ENCODE assay signal across 7 fruit fly cellular contexts in the genomic region with DNA sequence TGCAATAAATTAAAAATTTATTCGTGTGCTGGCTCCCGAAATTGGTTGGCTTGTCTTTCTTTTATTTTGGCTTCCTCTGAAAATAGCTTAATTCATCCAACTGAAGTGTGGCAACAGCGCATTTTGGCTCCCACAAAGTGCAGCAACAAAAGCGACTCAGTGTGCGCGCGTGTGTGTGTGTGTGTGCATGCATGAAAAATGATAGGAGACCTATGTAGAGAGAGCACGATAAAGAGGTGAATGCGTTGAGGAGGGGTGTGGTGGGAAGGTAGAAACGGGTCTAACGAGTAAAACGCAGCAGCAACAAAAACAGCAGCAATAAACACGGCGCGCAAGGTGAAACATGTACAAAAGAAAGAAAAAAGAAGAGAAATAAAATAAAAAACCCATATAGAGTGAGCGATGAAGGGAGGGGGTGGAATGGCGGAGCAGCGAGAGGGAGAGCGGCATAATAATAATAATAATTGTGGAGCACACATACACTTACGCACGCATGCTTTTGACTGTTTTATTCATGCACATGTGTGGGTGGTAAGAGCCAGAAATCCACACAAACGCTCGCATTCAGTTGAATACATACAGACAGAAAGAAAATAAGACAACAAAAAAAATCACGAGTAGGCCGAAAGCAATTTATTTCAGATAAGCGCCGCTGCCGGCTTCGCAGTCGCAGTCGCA.
A peak's percentile ranks its signal among the peaks of the same experiment; 100 is the strongest.
TF ChIP-seq lines count a peak whose summit lies in the region.

No protein-coding gene starts in this region.

- no peak for TF ChIP-seq CTCF in whole organism, embryonic (GFP tag; optimal IDR thresholded peaks at IDR 0.05; lab: Kevin White, UChicago)

TF ChIP-seq in Kc167, 6 proteins besides CTCF, POLR2A, EP300 and RAD21:
- TF ChIP-seq h (optimal IDR thresholded peaks at IDR 0.05; lab: Kevin White, UChicago) (no peak), Myc (optimal IDR thresholded peaks at IDR 0.05; lab: Kevin White, UChicago) (no peak), psq (optimal IDR thresholded peaks at IDR 0.05; lab: Kevin White, UChicago) (peak; percentile 77)
TF ChIP-seq in Kc167: peak in this region for 1.

TF ChIP-seq in whole organism, 6 proteins besides CTCF, POLR2A, EP300 and RAD21:
- TF ChIP-seq EcR (GFP tag; optimal IDR thresholded peaks at IDR 0.05; lab: Kevin White, UChicago) (no peak), CG8478 (optimal IDR thresholded peaks at IDR 0.05; lab: Kevin White, UChicago) (peak; percentile 8)
TF ChIP-seq in whole organism: peak in this region for 1.

TF ChIP-seq in whole organism, adult, 20 proteins besides CTCF, POLR2A, EP300 and RAD21 (continues in another document):
- TF ChIP-seq cnc (optimal IDR thresholded peaks at IDR 0.05; lab: Kevin White, UChicago) = no peak
- peak; percentile 85 for TF ChIP-seq ovo (GFP tag; optimal IDR thresholded peaks at IDR 0.05; lab: Kevin White, UChicago)
- TF ChIP-seq CG11617 (GFP tag; optimal IDR thresholded peaks at IDR 0.05; lab: Kevin White, UChicago) = peak; percentile 67
- TF ChIP-seq CG7045 (GFP tag; optimal IDR thresholded peaks at IDR 0.05; lab: Kevin White, UChicago) = peak; percentile 47
- TF ChIP-seq Clk (GFP tag; optimal IDR thresholded peaks at IDR 0.05; lab: Kevin White, UChicago) = peak; percentile 39
- peak; percentile 40 for TF ChIP-seq CG7101 (tag; optimal IDR thresholded peaks at IDR 0.05; lab: Kevin White, UChicago)
- TF ChIP-seq CG33017 (tag; optimal IDR thresholded peaks at IDR 0.05; lab: Kevin White, UChicago) = peak; percentile 57
- peak; percentile 75 for TF ChIP-seq pad (GFP tag; optimal IDR thresholded peaks at IDR 0.05; lab: Kevin White, UChicago)
- no peak for TF ChIP-seq kay (GFP tag; lab: Kevin White, UChicago; ENCODE audit: borderline replicate concordance)
- peak; percentile 42 for TF ChIP-seq CG14711 (tag; optimal IDR thresholded peaks at IDR 0.05; lab: Kevin White, UChicago)
- peak; percentile 59 for TF ChIP-seq Crg-1 (GFP tag; optimal IDR thresholded peaks at IDR 0.05; lab: Kevin White, UChicago)
- peak; percentile 56 for TF ChIP-seq CG1620 (GFP tag; optimal IDR thresholded peaks at IDR 0.05; lab: Kevin White, UChicago)
- peak; percentile 86 for TF ChIP-seq CG12768 (GFP tag; optimal IDR thresholded peaks at IDR 0.05; lab: Kevin White, UChicago)
- peak; percentile 82 for TF ChIP-seq tj (GFP tag; optimal IDR thresholded peaks at IDR 0.05; lab: Kevin White, UChicago)
- TF ChIP-seq toe (GFP tag; optimal IDR thresholded peaks at IDR 0.05; lab: Kevin White, UChicago) = peak; percentile 59

TF ChIP-seq in whole organism, embryonic, 481 proteins besides CTCF, POLR2A, EP300 and RAD21 (continues in another document):
- TF ChIP-seq CG12219 (GFP tag; optimal IDR thresholded peaks at IDR 0.05; lab: Kevin White, UChicago) (no peak), Doc2 (GFP tag; IDR thresholded peaks at IDR 0.05; lab: Robert Waterston, UW) (no peak), jigr1 (GFP tag; IDR thresholded peaks at IDR 0.05; lab: Robert Waterston, UW) (no peak), CG16863 (GFP tag; optimal IDR thresholded peaks at IDR 0.05; lab: Kevin White, UChicago) (no peak), ems (GFP tag; optimal IDR thresholded peaks at IDR 0.05; lab: Kevin White, UChicago) (no peak), stc (GFP tag; IDR thresholded peaks at IDR 0.05; lab: Robert Waterston, UW) (no peak), tx (GFP tag; optimal IDR thresholded peaks at IDR 0.05; lab: Kevin White, UChicago) (no peak), dm (GFP tag; optimal IDR thresholded peaks at IDR 0.05; lab: Kevin White, UChicago) (no peak), odd (GFP tag; optimal IDR thresholded peaks at IDR 0.05; lab: Kevin White, UChicago) (no peak), CG43689 (GFP tag; IDR thresholded peaks at IDR 0.05; lab: Robert Waterston, UW) (no peak), br (optimal IDR thresholded peaks at IDR 0.05; lab: Kevin White, UChicago) (no peak), HLH4C (GFP tag; IDR thresholded peaks at IDR 0.05; lab: Robert Waterston, UW; ENCODE audit: partially characterized antibody) (no peak), sd (tag; optimal IDR thresholded peaks at IDR 0.05; lab: Kevin White, UChicago) (peak; percentile 74), CG15514 (GFP tag; optimal IDR thresholded peaks at IDR 0.05; lab: Kevin White, UChicago) (peak; percentile 6), wdn (GFP tag; IDR thresholded peaks at IDR 0.05; lab: Robert Waterston, UW) (no peak), Abd-B (GFP tag; optimal IDR thresholded peaks at IDR 0.05; lab: Kevin White, UChicago) (peak; percentile 50)

TF ChIP-seq in whole organism, prepupa, 60 proteins besides CTCF, POLR2A, EP300 and RAD21 (continues in another document):
- TF ChIP-seq CG11902 (GFP tag; optimal IDR thresholded peaks at IDR 0.05; lab: Kevin White, UChicago) = no peak
- TF ChIP-seq fd59A (GFP tag; optimal IDR thresholded peaks at IDR 0.05; lab: Kevin White, UChicago) = peak; percentile 76
- no peak for TF ChIP-seq acj6 (GFP tag; optimal IDR thresholded peaks at IDR 0.05; lab: Kevin White, UChicago)
- peak; percentile 89 for TF ChIP-seq CG15336 (GFP tag; IDR thresholded peaks at IDR 0.05; lab: Robert Waterston, UW)
- TF ChIP-seq OdsH (GFP tag; optimal IDR thresholded peaks at IDR 0.05; lab: Kevin White, UChicago) = peak; percentile 62
- peak; percentile 75 for TF ChIP-seq Sox14 (GFP tag; optimal IDR thresholded peaks at IDR 0.05; lab: Kevin White, UChicago)
- peak; percentile 84 for TF ChIP-seq dsx (GFP tag; optimal IDR thresholded peaks at IDR 0.05; lab: Kevin White, UChicago; ENCODE audit: poor library complexity, severe bottlenecking)
- TF ChIP-seq achi (GFP tag; optimal IDR thresholded peaks at IDR 0.05; lab: Kevin White, UChicago) = peak; percentile 77
- peak; percentile 96 for TF ChIP-seq eg (GFP tag; IDR thresholded peaks at IDR 0.05; lab: Robert Waterston, UW)
- TF ChIP-seq lz (GFP tag; optimal IDR thresholded peaks at IDR 0.05; lab: Kevin White, UChicago) = no peak
- peak; percentile 82 for TF ChIP-seq CG3032 (tag; optimal IDR thresholded peaks at IDR 0.05; lab: Kevin White, UChicago)
- TF ChIP-seq Eip93F (GFP tag; optimal IDR thresholded peaks at IDR 0.05; lab: Kevin White, UChicago) = peak; percentile 67
- peak; percentile 94 for TF ChIP-seq CG8119 (GFP tag; IDR thresholded peaks at IDR 0.05; lab: Robert Waterston, UW)
- peak; percentile 85 for TF ChIP-seq Ets96B (tag; optimal IDR thresholded peaks at IDR 0.05; lab: Kevin White, UChicago)
- TF ChIP-seq Lpt (GFP tag; optimal IDR thresholded peaks at IDR 0.05; lab: Kevin White, UChicago) = peak; percentile 97
- peak; percentile 72 for TF ChIP-seq pdm3 (GFP tag; optimal IDR thresholded peaks at IDR 0.05; lab: Kevin White, UChicago)

TF ChIP-seq in whole organism, pupa, 21 proteins besides CTCF, POLR2A, EP300 and RAD21 (continues in another document):
- TF ChIP-seq CG34367 (tag; optimal IDR thresholded peaks at IDR 0.05; lab: Kevin White, UChicago) (peak; percentile 81), Pif1A (GFP tag; optimal IDR thresholded peaks at IDR 0.05; lab: Kevin White, UChicago) (peak; percentile 86), gl (tag; optimal IDR thresholded peaks at IDR 0.05; lab: Kevin White, UChicago) (peak; percentile 90), CG9948 (tag; optimal IDR thresholded peaks at IDR 0.05; lab: Kevin White, UChicago) (peak; percentile 80), Ets98B (GFP tag; IDR thresholded peaks at IDR 0.05; lab: Robert Waterston, UW) (peak; percentile 88), EcR (GFP tag; optimal IDR thresholded peaks at IDR 0.05; lab: Kevin White, UChicago) (peak; percentile 77), CG15710 (tag; optimal IDR thresholded peaks at IDR 0.05; lab: Kevin White, UChicago) (peak; percentile 84), CG12605 (GFP tag; IDR thresholded peaks at IDR 0.05; lab: Robert Waterston, UW) (peak; percentile 91), CG8159 (tag; optimal IDR thresholded peaks at IDR 0.05; lab: Kevin White, UChicago) (peak; percentile 79), CG14655 (GFP tag; optimal IDR thresholded peaks at IDR 0.05; lab: Kevin White, UChicago) (peak; percentile 87), CG32121 (GFP tag; IDR thresholded peaks at IDR 0.05; lab: Robert Waterston, UW) (peak; percentile 92), Snoo (tag; optimal IDR thresholded peaks at IDR 0.05; lab: Kevin White, UChicago) (peak; percentile 71), fd96Ca (GFP tag; IDR thresholded peaks at IDR 0.05; lab: Robert Waterston, UW) (peak; percentile 90), CG13204 (GFP tag; optimal IDR thresholded peaks at IDR 0.05; lab: Kevin White, UChicago) (peak; percentile 92), CG17806 (tag; optimal IDR thresholded peaks at IDR 0.05; lab: Kevin White, UChicago) (peak; percentile 69), CG10348 (GFP tag; IDR thresholded peaks at IDR 0.05; lab: Robert Waterston, UW) (no peak), CG8301 (tag; optimal IDR thresholded peaks at IDR 0.05; lab: Kevin White, UChicago) (peak; percentile 74), D1 (tag; optimal IDR thresholded peaks at IDR 0.05; lab: Kevin White, UChicago) (peak; percentile 51)

TF ChIP-seq in whole organism, wandering third instar larva, 38 proteins besides CTCF, POLR2A, EP300 and RAD21 (continues in another document):
- peak; percentile 58 for TF ChIP-seq Hnf4 (GFP tag; optimal IDR thresholded peaks at IDR 0.05; lab: Kevin White, UChicago)
- TF ChIP-seq h (GFP tag; optimal IDR thresholded peaks at IDR 0.05; lab: Kevin White, UChicago) = peak; percentile 79
- peak; percentile 5 for TF ChIP-seq Hr83 (GFP tag; optimal IDR thresholded peaks at IDR 0.05; lab: Kevin White, UChicago; ENCODE audit: poor library complexity, severe bottlenecking)
- TF ChIP-seq N (GFP tag; optimal IDR thresholded peaks at IDR 0.05; lab: Kevin White, UChicago) = no peak
- TF ChIP-seq dsf (GFP tag; optimal IDR thresholded peaks at IDR 0.05; lab: Kevin White, UChicago; ENCODE audit: borderline replicate concordance) = no peak
- TF ChIP-seq psq (GFP tag; optimal IDR thresholded peaks at IDR 0.05; lab: Kevin White, UChicago) = peak; percentile 97
- TF ChIP-seq CrebA (GFP tag; optimal IDR thresholded peaks at IDR 0.05; lab: Kevin White, UChicago; ENCODE audit: borderline replicate concordance) = peak; percentile 88
- no peak for TF ChIP-seq Hr78 (GFP tag; optimal IDR thresholded peaks at IDR 0.05; lab: Kevin White, UChicago)
- TF ChIP-seq sv (GFP tag; optimal IDR thresholded peaks at IDR 0.05; lab: Kevin White, UChicago) = no peak
- TF ChIP-seq sage (GFP tag; optimal IDR thresholded peaks at IDR 0.05; lab: Kevin White, UChicago) = peak; percentile 51
- no peak for TF ChIP-seq Mio (GFP tag; optimal IDR thresholded peaks at IDR 0.05; lab: Kevin White, UChicago)
- TF ChIP-seq HLH106 (tag; optimal IDR thresholded peaks at IDR 0.05; lab: Kevin White, UChicago) = peak; percentile 55
- no peak for TF ChIP-seq lola (GFP tag; optimal IDR thresholded peaks at IDR 0.05; lab: Kevin White, UChicago)
- TF ChIP-seq Dif (GFP tag; optimal IDR thresholded peaks at IDR 0.05; lab: Kevin White, UChicago; ENCODE audit: partially characterized antibody) = no peak
- TF ChIP-seq usp (GFP tag; optimal IDR thresholded peaks at IDR 0.05; lab: Kevin White, UChicago) = no peak
- peak; percentile 68 for TF ChIP-seq br (GFP tag; optimal IDR thresholded peaks at IDR 0.05; lab: Kevin White, UChicago)
- no peak for TF ChIP-seq CG32264 (GFP tag; optimal IDR thresholded peaks at IDR 0.05; lab: Kevin White, UChicago)
- peak; percentile 61 for TF ChIP-seq Dfd (GFP tag; optimal IDR thresholded peaks at IDR 0.05; lab: Kevin White, UChicago)
- TF ChIP-seq fru (GFP tag; optimal IDR thresholded peaks at IDR 0.05; lab: Kevin White, UChicago) = peak; percentile 78
